Fruit fly (Drosophila melanogaster): Measurements from ENCODE around the gene cyst.

- TF ChIP-seq ara (GFP tag; IDR thresholded peaks at IDR 0.05) (no peak), Tbp (GFP tag; optimal IDR thresholded peaks at IDR 0.05) (no peak), MTF-1 (GFP tag; optimal IDR thresholded peaks at IDR 0.05; ENCODE audit: borderline replicate concordance) (no peak), pan (optimal IDR thresholded peaks at IDR 0.05) (no peak), pan (GFP tag; optimal IDR thresholded peaks at IDR 0.05 in 1 of 2, IDR thresholded peaks at IDR 0.05 in 1 of 2) (no peak), dm (GFP tag; optimal IDR thresholded peaks at IDR 0.05) (no peak), bowl (GFP tag; IDR thresholded peaks at IDR 0.05) (no peak), GATAe (GFP tag; conservative IDR thresholded peaks at IDR 0.05) (no peak), pnt (GFP tag; optimal IDR thresholded peaks at IDR 0.05) (no peak), CG6175 (GFP tag; IDR thresholded peaks at IDR 0.05) (no peak), CG32772 (GFP tag; IDR thresholded peaks at IDR 0.05) (no peak)
These were observed 3.6 kb upstream of the cyst start for dm6 chr2L:19512184-19512583.
